Fruit fly (Drosophila melanogaster) whole organism, embryonic: Measurements from ENCODE around the gene CG34450.
A peak's percentile ranks its signal among the peaks of the same experiment; 100 is the strongest.

Source experiments
- Abd-B ChIP-seq: fragments of 200-800 bp; sonication (Bioruptor generic); optimal IDR thresholded peaks from 2 replicates; lab custom pipeline; 2018; ENCODE audit warnings: missing biosample characterization, mild to moderate bottlenecking, missing genetic modification characterization, moderate library complexity
- Bgb ChIP-seq: fragments of 200-800 bp; sonication (Bioruptor generic); IDR thresholded peaks from 2 replicates; pipeline ENCODE4 v1.3.6; 2022; ENCODE audit warnings: missing biosample characterization, missing genetic modification characterization; ENCODE audit not compliant: partially characterized antibody
- CG1024 ChIP-seq: fragments of 200-800 bp; sonication (Bioruptor generic); IDR thresholded peaks from 2 replicates; pipeline ENCODE4 v1.3.6; 2022; ENCODE audit warnings: missing biosample characterization, missing genetic modification characterization
- CG10366 ChIP-seq: fragments of 200-800 bp; sonication (Bioruptor generic); IDR thresholded peaks from 2 replicates; pipeline ENCODE4 v1.3.6; 2022; ENCODE audit warnings: missing biosample characterization, missing genetic modification characterization
- CG10462 ChIP-seq: fragments of 200-800 bp; sonication (Bioruptor generic); optimal IDR thresholded peaks from 2 replicates; lab custom pipeline; 2016; ENCODE audit warnings: missing biosample characterization, missing genetic modification characterization
- CG11085 ChIP-seq: fragments of 200-800 bp; sonication (Bioruptor generic); IDR thresholded peaks from 2 replicates; pipeline ENCODE4 v1.3.6; 2022; ENCODE audit warnings: missing biosample characterization, missing genetic modification characterization
- CG11696 ChIP-seq: fragments of 200-800 bp; sonication (Bioruptor generic); IDR thresholded peaks from 2 replicates; pipeline ENCODE4 v1.3.6; 2022; ENCODE audit warnings: missing biosample characterization, missing genetic modification characterization
- CG12071 ChIP-seq: fragments of 200-800 bp; sonication (Bioruptor generic); optimal IDR thresholded peaks from 3 replicates; lab custom pipeline; 2018; ENCODE audit warnings: missing biosample characterization, mild to moderate bottlenecking, missing genetic modification characterization
- CG12744 ChIP-seq: fragments of 200-800 bp; sonication (Bioruptor generic); optimal IDR thresholded peaks from 2 replicates; lab custom pipeline; 2016; ENCODE audit warnings: missing biosample characterization, missing genetic modification characterization
- CG15479 ChIP-seq: fragments of 200-800 bp; sonication (Bioruptor generic); optimal IDR thresholded peaks from 3 replicates; lab custom pipeline; 2019; ENCODE audit warnings: missing biosample characterization, mild to moderate bottlenecking, missing genetic modification characterization, moderate library complexity
- CG16779 ChIP-seq: fragments of 200-800 bp; sonication (Bioruptor generic); IDR thresholded peaks from 2 replicates; pipeline ENCODE4 v1.3.6; 2022; ENCODE audit warnings: missing biosample characterization, missing genetic modification characterization
- CG1832 ChIP-seq: fragments of 200-800 bp; sonication (Bioruptor generic); optimal IDR thresholded peaks from 2 replicates; lab custom pipeline; 2017; ENCODE audit warnings: missing biosample characterization, mild to moderate bottlenecking, missing genetic modification characterization, inconsistent platforms
- CG31441 ChIP-seq: fragments of 200-800 bp; sonication (Bioruptor generic); IDR thresholded peaks from 2 replicates; pipeline ENCODE4 v1.3.6; 2022; ENCODE audit warnings: missing biosample characterization, missing genetic modification characterization
- CG32772 ChIP-seq: fragments of 200-800 bp; sonication (Bioruptor generic); IDR thresholded peaks from 2 replicates; pipeline ENCODE4 v1.3.6; 2022; ENCODE audit warnings: missing biosample characterization, missing genetic modification characterization
- CG33213 ChIP-seq: fragments of 200-800 bp; sonication (Bioruptor generic); optimal IDR thresholded peaks from 3 replicates; lab custom pipeline; 2016; ENCODE audit warnings: missing biosample characterization, missing genetic modification characterization
- CG3847 ChIP-seq: fragments of 200-800 bp; sonication (Bioruptor generic); IDR thresholded peaks from 2 replicates; pipeline ENCODE4 v1.3.6; 2022; ENCODE audit warnings: missing biosample characterization, missing genetic modification characterization
- CG4617 ChIP-seq: fragments of 200-800 bp; sonication (Bioruptor generic); optimal IDR thresholded peaks from 3 replicates; lab custom pipeline; 2016; ENCODE audit warnings: missing biosample characterization, missing genetic modification characterization, borderline replicate concordance
- CG8388 ChIP-seq: fragments of 200-800 bp; sonication (Bioruptor generic); optimal IDR thresholded peaks from 2 replicates; lab custom pipeline; 2019; ENCODE audit warnings: missing biosample characterization, mild to moderate bottlenecking, missing genetic modification characterization, moderate library complexity
- CG8478 ChIP-seq: fragments of >200 bp; optimal IDR thresholded peaks from 2 replicates; lab custom pipeline; 2018
- CG9876 ChIP-seq: fragments of 200-800 bp; sonication (Bioruptor generic); optimal IDR thresholded peaks from 2 replicates; lab custom pipeline; 2016; ENCODE audit warnings: missing biosample characterization, missing genetic modification characterization
- Dbx ChIP-seq: fragments of 200-800 bp; sonication (Bioruptor generic); IDR thresholded peaks from 3 replicates; pipeline ENCODE4 v1.3.6; 2022; ENCODE audit warnings: missing biosample characterization, missing genetic modification characterization
- Dip3 ChIP-seq: fragments of 200-800 bp; sonication (Bioruptor generic); optimal IDR thresholded peaks from 3 replicates; lab custom pipeline; 2016; ENCODE audit warnings: missing biosample characterization, missing genetic modification characterization
- Dll ChIP-seq: fragments of 200-800 bp; sonication (Bioruptor generic); IDR thresholded peaks from 4 replicates; pipeline ENCODE4 v1.3.6; 2022; ENCODE audit warnings: missing biosample characterization, missing genetic modification characterization; ENCODE audit not compliant: partially characterized antibody
- E2f2 ChIP-seq: fragments of 200-800 bp; sonication (Bioruptor generic); IDR thresholded peaks from 2 replicates; pipeline ENCODE4 v1.3.6; 2022; ENCODE audit warnings: missing biosample characterization, missing genetic modification characterization
- Ets65A ChIP-seq: fragments of 200-800 bp; sonication (Bioruptor generic); peaks from one replicate; lab custom pipeline; 2016; ENCODE audit warnings: missing biosample characterization, missing genetic modification characterization
- Gsc ChIP-seq: fragments of 200-800 bp; sonication (Bioruptor generic); IDR thresholded peaks from 2 replicates; pipeline ENCODE4 v1.3.6; 2022; ENCODE audit warnings: missing biosample characterization, missing genetic modification characterization
- Hmr ChIP-seq: fragments of 200-800 bp; sonication (Bioruptor generic); optimal IDR thresholded peaks from 3 replicates; lab custom pipeline; 2017; ENCODE audit warnings: mild to moderate bottlenecking, missing biosample characterization, missing genetic modification reagents, missing genetic modification characterization
- Lhr ChIP-seq: fragments of 200-800 bp; sonication (Bioruptor generic); optimal IDR thresholded peaks from 3 replicates; lab custom pipeline; 2017; ENCODE audit warnings: mild to moderate bottlenecking, missing biosample characterization, missing genetic modification reagents, missing genetic modification characterization
- MBD-R2 ChIP-seq: fragments of 200-800 bp; sonication (Bioruptor generic); IDR thresholded peaks from 2 replicates; pipeline ENCODE4 v1.3.6; 2022; ENCODE audit warnings: missing biosample characterization, missing genetic modification characterization
- MTF-1 ChIP-seq: fragments of 200-800 bp; sonication (Bioruptor generic); optimal IDR thresholded peaks from 2 replicates; lab custom pipeline; 2018; ENCODE audit warnings: missing biosample characterization, mild to moderate bottlenecking, missing genetic modification characterization, borderline replicate concordance
- PHDP ChIP-seq: fragments of 200-800 bp; sonication (Bioruptor generic); optimal IDR thresholded peaks from 3 replicates; lab custom pipeline; 2018; ENCODE audit warnings: missing biosample characterization, mild to moderate bottlenecking, missing genetic modification characterization, moderate library complexity
- bowl ChIP-seq: fragments of 200-800 bp; sonication (Bioruptor generic); IDR thresholded peaks from 2 replicates; pipeline ENCODE4 v1.3.6; 2022; ENCODE audit warnings: missing biosample characterization, missing genetic modification characterization
- br ChIP-seq: fragments of >200 bp; optimal IDR thresholded peaks from 2 replicates; lab custom pipeline; 2017
- cad ChIP-seq: fragments of >200 bp; optimal IDR thresholded peaks from 2 replicates; lab custom pipeline; 2017; ENCODE audit warnings: missing biosample characterization, missing genetic modification characterization
- corto ChIP-seq: fragments of 200-800 bp; sonication (Bioruptor generic); optimal IDR thresholded peaks from 2 replicates; lab custom pipeline; 2016; ENCODE audit warnings: missing biosample characterization, mild to moderate bottlenecking, missing genetic modification characterization, moderate library complexity
- fd102C ChIP-seq: fragments of 200-800 bp; sonication (Bioruptor generic); optimal IDR thresholded peaks from 2 replicates; lab custom pipeline; 2018; ENCODE audit warnings: missing biosample characterization, mild to moderate bottlenecking, missing genetic modification characterization, moderate library complexity
- ftz-f1 ChIP-seq: fragments of 200-800 bp; sonication (Bioruptor generic); optimal IDR thresholded peaks from 2 replicates; lab custom pipeline; 2016; ENCODE audit warnings: missing biosample characterization, missing genetic modification characterization
- fu2 ChIP-seq: fragments of 200-800 bp; sonication (Bioruptor generic); optimal IDR thresholded peaks from 2 replicates; lab custom pipeline; 2016; ENCODE audit warnings: missing biosample characterization, missing genetic modification characterization
- gro ChIP-seq: fragments of 200-800 bp; sonication (Bioruptor generic); optimal IDR thresholded peaks from 2 replicates; lab custom pipeline; 2016; ENCODE audit warnings: missing biosample characterization, missing genetic modification characterization
- ham ChIP-seq: fragments of 200-800 bp; sonication (Bioruptor generic); IDR thresholded peaks from 2 replicates; pipeline ENCODE4 v1.3.6; 2022; ENCODE audit warnings: missing biosample characterization, missing genetic modification characterization
- insv ChIP-seq, 2 experiments: fragments of 200-800 bp; sonication (Bioruptor generic); optimal IDR thresholded peaks; 3 replicates each; lab custom pipeline; 2016 to 2018; ENCODE audit warnings: missing biosample characterization in 2 of 2, missing genetic modification characterization in 2 of 2
- lilli ChIP-seq: fragments of 200-800 bp; sonication (Bioruptor generic); optimal IDR thresholded peaks from 3 replicates; lab custom pipeline; 2016; ENCODE audit warnings: missing biosample characterization, missing genetic modification characterization
- maf-S ChIP-seq: fragments of 200-800 bp; sonication (Bioruptor generic); optimal IDR thresholded peaks from 2 replicates; lab custom pipeline; 2016; ENCODE audit warnings: missing biosample characterization, missing genetic modification characterization
- pfk ChIP-seq: fragments of 200-800 bp; sonication (Bioruptor generic); optimal IDR thresholded peaks from 2 replicates; lab custom pipeline; 2018; ENCODE audit warnings: missing biosample characterization, mild to moderate bottlenecking, missing genetic modification characterization, moderate library complexity
- psq ChIP-seq: fragments of 200-800 bp; sonication (Bioruptor generic); optimal IDR thresholded peaks from 2 replicates; lab custom pipeline; 2017; ENCODE audit warnings: missing biosample characterization, missing genetic modification characterization
- ranshi ChIP-seq: fragments of 200-800 bp; sonication (Bioruptor generic); IDR thresholded peaks from 2 replicates; pipeline ENCODE4 v1.3.6; 2022; ENCODE audit warnings: missing biosample characterization, missing genetic modification characterization
- ro ChIP-seq: fragments of 200-800 bp; sonication (Bioruptor generic); IDR thresholded peaks from 2 replicates; pipeline ENCODE4 v1.3.6; 2022; ENCODE audit warnings: missing biosample characterization, missing genetic modification characterization
- scrt ChIP-seq: fragments of 200-800 bp; sonication (Bioruptor generic); optimal IDR thresholded peaks from 2 replicates; lab custom pipeline; 2018; ENCODE audit warnings: missing biosample characterization, mild to moderate bottlenecking, missing genetic modification characterization, moderate library complexity
- tap ChIP-seq: fragments of 200-800 bp; optimal IDR thresholded peaks from 3 replicates; lab custom pipeline; 2019; ENCODE audit warnings: missing biosample characterization, mild to moderate bottlenecking, missing genetic modification characterization, moderate library complexity
- vfl ChIP-seq: fragments of 200-800 bp; sonication (Bioruptor generic); optimal IDR thresholded peaks from 2 replicates; lab custom pipeline; 2016; ENCODE audit warnings: missing biosample characterization, missing genetic modification characterization
- zen ChIP-seq: fragments of 200-800 bp; sonication (Bioruptor generic); optimal IDR thresholded peaks from 3 replicates; lab custom pipeline; 2018; ENCODE audit warnings: missing biosample characterization, mild to moderate bottlenecking, missing genetic modification characterization, moderate library complexity

The CG34450 gene

dm6 chrX:9355996-9356708 is 25.9 kb upstream of the CG34450 start, which contains the start of the genes Zdhhc8 and BCL7-like (continued):
- TF ChIP-seq Dip3 (peak; percentile 18), CG10366 (GFP tag; lab: Robert Waterston, UW) (peak; percentile 17; the same call in 1 of the 2 replicates), Hmr (peak; percentile 63), Gsc (no peak), Bgb (peak; percentile 99), ro (GFP tag; lab: Robert Waterston, UW) (no peak), Abd-B (peak; percentile 22), CG10462 (peak; percentile 38), bowl (GFP tag; lab: Robert Waterston, UW) (no peak), corto (GFP tag; lab: Kevin White, UChicago) (no peak), CG4617 (GFP tag; lab: Kevin White, UChicago) (peak; percentile 3), gro (GFP tag; lab: Kevin White, UChicago) (peak; percentile 4), lilli (GFP tag; lab: Kevin White, UChicago) (peak; percentile 54), MBD-R2 (peak; percentile 39; the same call in 1 of the 2 replicates), scrt (no peak), CG12744 (GFP tag; lab: Kevin White, UChicago) (no peak), cad (GFP tag; lab: Kevin White, UChicago) (no peak), vfl (GFP tag; lab: Kevin White, UChicago) (no peak), CG11085 (GFP tag; lab: Robert Waterston, UW) (no peak), CG15479 (GFP tag; lab: Kevin White, UChicago) (no peak), br (lab: Kevin White, UChicago) (no peak), CG12071 (GFP tag; lab: Kevin White, UChicago) (no peak), maf-S (GFP tag; lab: Kevin White, UChicago) (peak; percentile 30), fd102C (GFP tag; lab: Kevin White, UChicago) (no peak), CG8478 (lab: Kevin White, UChicago) (no peak), CG8388 (GFP tag; lab: Kevin White, UChicago) (peak; percentile 59), Dll (peak; percentile 96), PHDP (tag; lab: Kevin White, UChicago) (no peak), fu2 (peak; percentile 41), Ets65A (peak; percentile 94), CG1832 (no peak), Dbx (GFP tag; lab: Robert Waterston, UW) (peak; percentile 56; the same call in 2 of the 3 replicates), CG33213 (GFP tag; lab: Kevin White, UChicago) (no peak), CG11696 (GFP tag; lab: Robert Waterston, UW) (no peak), CG32772 (GFP tag; lab: Robert Waterston, UW) (peak; percentile 46; the same call in 1 of the 2 replicates), pfk (GFP tag; lab: Kevin White, UChicago) (no peak), insv (GFP tag; optimal IDR thresholded peaks at IDR 0.05; lab: Kevin White, UChicago) (no peak), E2f2 (GFP tag; lab: Robert Waterston, UW) (peak; percentile 60), CG31441 (peak; percentile 51; the same call in 1 of the 2 replicates), CG1024 (GFP tag; lab: Robert Waterston, UW) (no peak), CG9876 (peak; percentile 29), ranshi (peak; percentile 36; the same call in 1 of the 2 replicates), MTF-1 (no peak), CG16779 (GFP tag; lab: Robert Waterston, UW) (no peak), ham (no peak), tap (tag; lab: Kevin White, UChicago) (no peak), zen (tag; lab: Kevin White, UChicago) (peak; percentile 5), ftz-f1 (no peak), Lhr (GFP tag; lab: Kevin White, UChicago) (peak; percentile 71), psq (GFP tag; lab: Kevin White, UChicago) (no peak), CG3847 (GFP tag; lab: Robert Waterston, UW) (peak; percentile 65)
